Worm (Caenorhabditis elegans) whole organism, young adult: Measurements from ENCODE around the gene cyp-34A9.
A peak's percentile ranks its signal among the peaks of the same experiment; 100 is the strongest.

Experiments used
- B0019.2 ChIP-seq: fragments of 200-800 bp; sonication (Bioruptor generic); conservative IDR thresholded peaks from 2 replicates; pipeline ENCODE4 v1.3.6; 2022; ENCODE audit warnings: missing genetic modification reagents, missing genetic modification characterization, missing compliant biosample characterization
- B0336.3 ChIP-seq: fragments of 200-800 bp; sonication (Bioruptor generic); IDR thresholded peaks from 2 replicates; pipeline ENCODE4 v1.3.6; 2022; ENCODE audit warnings: missing genetic modification characterization, missing compliant biosample characterization
- C17E4.6 ChIP-seq: fragments of 200-800 bp; sonication (Bioruptor generic); IDR thresholded peaks from 2 replicates; pipeline ENCODE4 v1.3.6; 2022; ENCODE audit warnings: missing genetic modification reagents, missing genetic modification characterization, missing compliant biosample characterization
- D2030.7 ChIP-seq: fragments of 200-800 bp; sonication (Bioruptor generic); IDR thresholded peaks from 2 replicates; pipeline ENCODE4 v1.3.6; 2022; ENCODE audit warnings: missing genetic modification reagents, missing genetic modification characterization, missing compliant biosample characterization
- F23B12.7 ChIP-seq: sonication (generic microtip); optimal IDR thresholded peaks from 2 replicates; lab custom pipeline; 2017; ENCODE audit warnings: missing genetic modification characterization, mild to moderate bottlenecking, missing compliant biosample characterization, antibody characterized with exemption, moderate library complexity; ENCODE audit not compliant: insufficient read depth
- F33H1.4 ChIP-seq: fragments of 200-800 bp; sonication (Bioruptor generic); IDR thresholded peaks from 2 replicates; pipeline ENCODE4 v1.3.6; 2022; ENCODE audit warnings: missing genetic modification reagents, missing genetic modification characterization, missing compliant biosample characterization
- F49E8.2 ChIP-seq: sonication (generic microtip); optimal IDR thresholded peaks from 3 replicates; lab custom pipeline; 2017; ENCODE audit warnings: missing genetic modification characterization, mild to moderate bottlenecking, missing compliant biosample characterization, antibody characterized with exemption, moderate library complexity; ENCODE audit not compliant: insufficient read depth
- F55B11.4 ChIP-seq: sonication (generic microtip); optimal IDR thresholded peaks from 2 replicates; lab custom pipeline; 2016; ENCODE audit warnings: missing compliant biosample characterization, missing genetic modification characterization, borderline replicate concordance; ENCODE audit not compliant: insufficient read depth
- ZK185.1 ChIP-seq: sonication (generic microtip); optimal IDR thresholded peaks from 2 replicates; lab custom pipeline; 2016; ENCODE audit warnings: mild to moderate bottlenecking, missing genetic modification characterization, missing compliant biosample characterization; ENCODE audit not compliant: poor library complexity, severe bottlenecking
- akir-1 ChIP-seq: fragments of 200-800 bp; sonication (Bioruptor generic); optimal IDR thresholded peaks from 2 replicates; lab custom pipeline; 2018; ENCODE audit warnings: mild to moderate bottlenecking, missing genetic modification characterization, moderate library complexity, missing compliant biosample characterization
- ama-1 ChIP-seq, 3 experiments: fragments of 150-350 bp in 1 of 3; sonication (generic microtip) in 2 of 3; optimal IDR thresholded peaks; 2 replicates each; lab custom pipeline; 2014 to 2018; ENCODE audit warnings: missing biosample characterization in 2 of 3, missing genetic modification characterization in 2 of 3, missing genetic modification reagents in 2 of 3
- bed-1 ChIP-seq: fragments of 200-800 bp; sonication (Bioruptor generic); IDR thresholded peaks from 2 replicates; pipeline ENCODE4 v1.3.6; 2022; ENCODE audit warnings: missing genetic modification reagents, missing genetic modification characterization, missing compliant biosample characterization
- ceh-100 ChIP-seq: fragments of 200-800 bp; sonication (Bioruptor generic); IDR thresholded peaks from 2 replicates; pipeline ENCODE4 v1.3.6; 2022; ENCODE audit warnings: missing genetic modification reagents, missing genetic modification characterization, missing compliant biosample characterization
- chd-7 ChIP-seq: sonication (generic microtip); optimal IDR thresholded peaks from 2 replicates; lab custom pipeline; 2016; ENCODE audit warnings: mild to moderate bottlenecking, missing genetic modification characterization, moderate library complexity, missing compliant biosample characterization
- efl-1 ChIP-seq: fragments of 150-350 bp; optimal IDR thresholded peaks from 2 replicates; lab custom pipeline; 2014; ENCODE audit warnings: missing biosample characterization, missing genetic modification reagents, missing genetic modification characterization
- egl-18 ChIP-seq: fragments of 200-800 bp; sonication (Bioruptor generic); IDR thresholded peaks from 2 replicates; pipeline ENCODE4 v1.3.6; 2022; ENCODE audit warnings: missing genetic modification reagents, missing genetic modification characterization, missing compliant biosample characterization
- egrh-3 ChIP-seq: fragments of 200-800 bp; sonication (Bioruptor generic); IDR thresholded peaks from 2 replicates; pipeline ENCODE4 v1.3.6; 2022; ENCODE audit warnings: missing genetic modification reagents, missing genetic modification characterization, missing compliant biosample characterization
- gei-17 ChIP-seq: fragments of 200-800 bp; sonication (Bioruptor generic); optimal IDR thresholded peaks from 2 replicates; lab custom pipeline; 2018; ENCODE audit warnings: mild to moderate bottlenecking, missing genetic modification characterization, missing compliant biosample characterization
- him-1 ChIP-seq: sonication (generic microtip); optimal IDR thresholded peaks from 2 replicates; lab custom pipeline; 2016; ENCODE audit warnings: missing genotype, missing genetic modification reagents, missing genetic modification characterization, missing compliant biosample characterization
- hmg-1.2 ChIP-seq: fragments of 200-800 bp; sonication (Bioruptor generic); IDR thresholded peaks from 2 replicates; pipeline ENCODE4 v1.3.6; 2022; ENCODE audit warnings: missing genetic modification reagents, missing genetic modification characterization, missing compliant biosample characterization
- lsy-27 ChIP-seq: sonication (generic microtip); optimal IDR thresholded peaks from 2 replicates; lab custom pipeline; 2017; ENCODE audit warnings: missing genetic modification characterization, mild to moderate bottlenecking, missing compliant biosample characterization, antibody characterized with exemption, missing genotype, borderline replicate concordance; ENCODE audit not compliant: insufficient read depth
- madf-8 ChIP-seq: fragments of 200-800 bp; sonication (Bioruptor generic); conservative IDR thresholded peaks from 2 replicates; pipeline ENCODE4 v1.3.6; 2022; ENCODE audit warnings: missing genetic modification reagents, missing genetic modification characterization, missing compliant biosample characterization
- mxl-1 ChIP-seq: sonication (generic microtip); optimal IDR thresholded peaks from 2 replicates; lab custom pipeline; 2016; ENCODE audit warnings: missing genetic modification characterization, missing compliant biosample characterization
- nfyb-1 ChIP-seq: fragments of 200-800 bp; sonication (Bioruptor generic); IDR thresholded peaks from 2 replicates; pipeline ENCODE4 v1.3.6; 2022; ENCODE audit warnings: missing genetic modification reagents, missing genetic modification characterization, missing compliant biosample characterization
- nhr-80 ChIP-seq: sonication (generic microtip); optimal IDR thresholded peaks from 2 replicates; lab custom pipeline; 2016; ENCODE audit warnings: missing genetic modification characterization, missing compliant biosample characterization
- rcor-1 ChIP-seq: fragments of 200-800 bp; sonication (Bioruptor generic); IDR thresholded peaks from 2 replicates; pipeline ENCODE4 v1.3.6; 2022; ENCODE audit warnings: missing genetic modification reagents, missing genetic modification characterization, missing compliant biosample characterization
- repo-1 ChIP-seq: sonication (generic microtip); optimal IDR thresholded peaks from 2 replicates; lab custom pipeline; 2017; ENCODE audit warnings: mild to moderate bottlenecking, missing genetic modification characterization, missing compliant biosample characterization
- rpc-1 ChIP-seq, 2 experiments: fragments of 150-350 bp in 1 of 2; sonication (generic microtip) in 1 of 2; optimal IDR thresholded peaks; 2 replicates each; lab custom pipeline; 2014 to 2018; ENCODE audit warnings: missing biosample characterization in 1 of 2, missing genetic modification characterization in 1 of 2, missing genetic modification reagents in 1 of 2, missing genotype in 1 of 2
- sdz-38 ChIP-seq: sonication (generic microtip); optimal IDR thresholded peaks from 2 replicates; lab custom pipeline; 2016; ENCODE audit warnings: missing genotype, missing genetic modification characterization, missing compliant biosample characterization
- snpc-1.1 ChIP-seq: sonication (generic microtip); optimal IDR thresholded peaks from 2 replicates; lab custom pipeline; 2017; ENCODE audit warnings: missing genetic modification characterization, mild to moderate bottlenecking, missing compliant biosample characterization, antibody characterized with exemption, moderate library complexity, missing genotype, missing genetic modification reagents; ENCODE audit not compliant: insufficient read depth
- snpc-1.3 ChIP-seq: sonication (generic microtip); optimal IDR thresholded peaks from 2 replicates; lab custom pipeline; 2017; ENCODE audit warnings: missing genetic modification characterization, mild to moderate bottlenecking, missing compliant biosample characterization, antibody characterized with exemption, moderate library complexity, missing genotype, missing genetic modification reagents; ENCODE audit not compliant: insufficient read depth
- unc-130 ChIP-seq: sonication (generic microtip); optimal IDR thresholded peaks from 2 replicates; lab custom pipeline; 2016; ENCODE audit warnings: missing genetic modification reagents, missing genetic modification characterization, missing compliant biosample characterization
- unc-62 ChIP-seq: fragments of 150-350 bp; optimal IDR thresholded peaks from 2 replicates; lab custom pipeline; 2014; ENCODE audit warnings: missing biosample characterization, missing genetic modification reagents, missing genetic modification characterization
- zim-3 ChIP-seq: sonication (generic microtip); optimal IDR thresholded peaks from 2 replicates; lab custom pipeline; 2017; ENCODE audit warnings: mild to moderate bottlenecking, missing genetic modification characterization, moderate library complexity, missing compliant biosample characterization
- ztf-28 ChIP-seq: fragments of 200-800 bp; sonication (Bioruptor generic); IDR thresholded peaks from 2 replicates; pipeline ENCODE4 v1.3.6; 2022; ENCODE audit warnings: missing genetic modification reagents, missing genetic modification characterization, missing compliant biosample characterization

The cyp-34A9 gene

ce11 chrV:3970410-3970809 lies at the start of gene cyp-34A9:
cyp-34A9 (minus strand) TSS chrV:3970540.
- TF ChIP-seq lsy-27 (no peak), nhr-80 (peak; percentile 42), snpc-1.1 (no peak), F49E8.2 (no peak)

- TF ChIP-seq egl-18 (GFP tag; lab: Robert Waterston, UW) (no peak), snpc-1.3 (no peak), rpc-1 (optimal IDR thresholded peaks at IDR 0.05; lab: Kevin White, UChicago) (no peak), rpc-1 (tag; optimal IDR thresholded peaks at IDR 0.05; lab: Kevin White, UChicago) (no peak), sdz-38 (no peak), unc-62 (GFP tag; lab: Kevin White, UChicago) (no peak), zim-3 (tag; lab: Kevin White, UChicago) (no peak), ztf-28 (GFP tag; lab: Robert Waterston, UW) (no peak), hmg-1.2 (GFP tag; lab: Robert Waterston, UW) (no peak), lsy-27 (no peak), D2030.7 (no peak)
Measured at ce11 chrV:4019188-4019587, 48.8 kb upstream of the cyp-34A9 start, which contains the start of gene K09D9.3. K09D9.3 (plus strand) TSS chrV:4019488.

ce11 chrV:4018591-4018990 lies 48.3 kb upstream of the cyp-34A9 start:
- TF ChIP-seq rpc-1 (optimal IDR thresholded peaks at IDR 0.05; lab: Kevin White, UChicago) = no peak
- TF ChIP-seq rpc-1 (tag; optimal IDR thresholded peaks at IDR 0.05; lab: Kevin White, UChicago) = no peak
- TF ChIP-seq C17E4.6 (GFP tag; lab: Robert Waterston, UW) = no peak
- TF ChIP-seq chd-7 (tag; lab: Kevin White, UChicago) = no peak
- TF ChIP-seq hmg-1.2 (GFP tag; lab: Robert Waterston, UW) = no peak
- no peak for TF ChIP-seq lsy-27
- no peak for TF ChIP-seq nfyb-1 (GFP tag; lab: Robert Waterston, UW)
- TF ChIP-seq madf-8 (GFP tag; lab: Robert Waterston, UW) = no peak
- TF ChIP-seq B0019.2 (GFP tag; lab: Robert Waterston, UW) = no peak
- no peak for TF ChIP-seq snpc-1.1
- TF ChIP-seq him-1 = no peak
- no peak for TF ChIP-seq ceh-100

- TF ChIP-seq efl-1 (no peak), repo-1 (no peak), unc-130 (GFP tag; lab: Kevin White, UChicago) (no peak), mxl-1 (no peak), egrh-3 (GFP tag; lab: Robert Waterston, UW) (no peak), gei-17 (no peak), B0336.3 (GFP tag; lab: Robert Waterston, UW) (no peak), lsy-27 (no peak), ama-1 (optimal IDR thresholded peaks at IDR 0.05; lab: Kevin White, UChicago) (no peak), ama-1 (GFP tag; optimal IDR thresholded peaks at IDR 0.05; lab: Kevin White, UChicago) (no peak), akir-1 (GFP tag; lab: Kevin White, UChicago) (no peak), rcor-1 (GFP tag; lab: Robert Waterston, UW) (no peak), F23B12.7 (tag; lab: Kevin White, UChicago) (no peak), F55B11.4 (tag; lab: Kevin White, UChicago) (no peak), F33H1.4 (no peak), ZK185.1 (tag; lab: Kevin White, UChicago) (no peak), bed-1 (GFP tag; lab: Robert Waterston, UW) (no peak)
- TF ChIP-seq, all 124 proteins: peak for 0
Measured at ce11 chrV:4016780-4017179, 46.4 kb upstream of the cyp-34A9 start, which contains the start of gene srw-89. srw-89 (plus strand) TSS chrV:4017080.
